Worm (Caenorhabditis elegans): ENCODE data around the gene C17C3.1.

The C17C3.1 gene

ce11 chrII:5570272-5570671 lies at the start of gene C17C3.1, which contains the start of gene C17C3.15:
TSS of gene C17C3.1 (plus strand) at chrII:5570572.
TSS of gene C17C3.15 (plus strand) at chrII:5570654.
- TF ChIP-seq tbx-8 (GFP tag; optimal IDR thresholded peaks at IDR 0.05) = no peak
- TF ChIP-seq bed-3 (GFP tag; optimal IDR thresholded peaks at IDR 0.05) = no peak

- TF ChIP-seq sptf-1 (tag; optimal IDR thresholded peaks at IDR 0.05) (no peak), nhr-2 (tag; optimal IDR thresholded peaks at IDR 0.05) (no peak), nhr-76 (tag; optimal IDR thresholded peaks at IDR 0.05) (no peak), pha-4 (tag; optimal IDR thresholded peaks at IDR 0.05) (no peak), mep-1 (tag; optimal IDR thresholded peaks at IDR 0.05) (no peak), lin-13 (tag; optimal IDR thresholded peaks at IDR 0.05) (no peak), nhr-12 (tag; optimal IDR thresholded peaks at IDR 0.05) (no peak), unc-62 (GFP tag; optimal IDR thresholded peaks at IDR 0.05) (no peak), drap-1 (GFP tag; optimal IDR thresholded peaks at IDR 0.05) (no peak), ceh-39 (tag; optimal IDR thresholded peaks at IDR 0.05) (no peak), sem-2 (GFP tag; optimal IDR thresholded peaks at IDR 0.05) (no peak), M03D4.4 (tag; optimal IDR thresholded peaks at IDR 0.05) (no peak)
Observed at ce11 chrII:5521411-5521810, 49.0 kb upstream of the C17C3.1 start, which contains the start of gene ZK177.12. TSS of gene ZK177.12 (plus strand) at chrII:5521711.

ce11 chrII:5522637-5523036 lies 47.7 kb upstream of the C17C3.1 start, which contains the start of gene ZK177.11:
TSS of gene ZK177.11 (plus strand) at chrII:5522937.
- no peak for TF ChIP-seq blmp-1 (tag; optimal IDR thresholded peaks at IDR 0.05)
- TF ChIP-seq snpc-4 (tag; optimal IDR thresholded peaks at IDR 0.05) = no peak
- TF ChIP-seq sem-2 (GFP tag; optimal IDR thresholded peaks at IDR 0.05) = no peak
- TF ChIP-seq tbx-8 (GFP tag; optimal IDR thresholded peaks at IDR 0.05) = no peak
- TF ChIP-seq bed-3 (GFP tag; optimal IDR thresholded peaks at IDR 0.05) = no peak
- TF ChIP-seq pha-4 (tag; optimal IDR thresholded peaks at IDR 0.05) = no peak
- no peak for TF ChIP-seq lin-13 (tag; optimal IDR thresholded peaks at IDR 0.05)
- no peak for TF ChIP-seq nhr-237 (tag; optimal IDR thresholded peaks at IDR 0.05)
- no peak for TF ChIP-seq mab-5 (tag; optimal IDR thresholded peaks at IDR 0.05)
- TF ChIP-seq elt-1 (tag; optimal IDR thresholded peaks at IDR 0.05; ENCODE audit: borderline replicate concordance, insufficient read depth) = no peak
- TF ChIP-seq elt-3 (tag; optimal IDR thresholded peaks at IDR 0.05) = no peak
- no peak for TF ChIP-seq ceh-83 (GFP tag; optimal IDR thresholded peaks at IDR 0.05)
- TF ChIP-seq ztf-11 (tag; optimal IDR thresholded peaks at IDR 0.05) = no peak
- no peak for TF ChIP-seq cnd-1 (tag; optimal IDR thresholded peaks at IDR 0.05)
- no peak for TF ChIP-seq ces-1 (GFP tag; optimal IDR thresholded peaks at IDR 0.05)
- TF ChIP-seq ceh-39 (tag; optimal IDR thresholded peaks at IDR 0.05) = no peak
- no peak for TF ChIP-seq unc-62 (GFP tag; optimal IDR thresholded peaks at IDR 0.05)
- TF ChIP-seq drap-1 (GFP tag; optimal IDR thresholded peaks at IDR 0.05) = no peak
- no peak for TF ChIP-seq hlh-1 (tag; optimal IDR thresholded peaks at IDR 0.05)

- no peak for TF ChIP-seq ceh-83 (GFP tag; optimal IDR thresholded peaks at IDR 0.05)
- no peak for TF ChIP-seq ceh-43 (GFP tag; optimal IDR thresholded peaks at IDR 0.05)
- no peak for TF ChIP-seq mls-2 (tag; optimal IDR thresholded peaks at IDR 0.05)
- no peak for TF ChIP-seq sptf-1 (tag; optimal IDR thresholded peaks at IDR 0.05)
- no peak for TF ChIP-seq M03D4.4 (tag; optimal IDR thresholded peaks at IDR 0.05)
- TF ChIP-seq tbx-8 (GFP tag; optimal IDR thresholded peaks at IDR 0.05) = no peak
- no peak for TF ChIP-seq snpc-4 (tag; optimal IDR thresholded peaks at IDR 0.05)
- no peak for TF ChIP-seq lsy-2 (tag; optimal IDR thresholded peaks at IDR 0.05)
- no peak for TF ChIP-seq mab-5 (tag; optimal IDR thresholded peaks at IDR 0.05)
- TF ChIP-seq blmp-1 (tag; optimal IDR thresholded peaks at IDR 0.05) = no peak
- TF ChIP-seq unc-39 (tag; optimal IDR thresholded peaks at IDR 0.05) = no peak
- no peak for TF ChIP-seq elt-1 (tag; optimal IDR thresholded peaks at IDR 0.05; ENCODE audit: borderline replicate concordance, insufficient read depth)
- no peak for TF ChIP-seq bed-3 (GFP tag; optimal IDR thresholded peaks at IDR 0.05)
- TF ChIP-seq unc-62 (GFP tag; optimal IDR thresholded peaks at IDR 0.05) = no peak
- no peak for TF ChIP-seq elt-3 (tag; optimal IDR thresholded peaks at IDR 0.05)
- no peak for TF ChIP-seq pha-4 (tag; optimal IDR thresholded peaks at IDR 0.05)
- TF ChIP-seq zip-8 (tag; optimal IDR thresholded peaks at IDR 0.05) = no peak
- TF ChIP-seq nhr-76 (tag; optimal IDR thresholded peaks at IDR 0.05) = no peak
- TF ChIP-seq nhr-2 (tag; optimal IDR thresholded peaks at IDR 0.05) = no peak
Observed at ce11 chrII:5525297-5525696, 45.1 kb upstream of the C17C3.1 start, which contains the start of gene tbx-35. TSS of gene tbx-35 (minus strand) at chrII:5525397.

- TF ChIP-seq lin-13 (tag; optimal IDR thresholded peaks at IDR 0.05) = no peak
- TF ChIP-seq ham-2 (GFP tag; optimal IDR thresholded peaks at IDR 0.05) = no peak
Observed at ce11 chrII:5527841-5528240, 42.5 kb upstream of the C17C3.1 start, which contains the start of gene ZK177.1. TSS of gene ZK177.1 (plus strand) at chrII:5528141.

Data from whole organism, mixed stage, embryonic.